Fruit fly (Drosophila melanogaster): ENCODE measurements around the gene dsf.

DNA sequence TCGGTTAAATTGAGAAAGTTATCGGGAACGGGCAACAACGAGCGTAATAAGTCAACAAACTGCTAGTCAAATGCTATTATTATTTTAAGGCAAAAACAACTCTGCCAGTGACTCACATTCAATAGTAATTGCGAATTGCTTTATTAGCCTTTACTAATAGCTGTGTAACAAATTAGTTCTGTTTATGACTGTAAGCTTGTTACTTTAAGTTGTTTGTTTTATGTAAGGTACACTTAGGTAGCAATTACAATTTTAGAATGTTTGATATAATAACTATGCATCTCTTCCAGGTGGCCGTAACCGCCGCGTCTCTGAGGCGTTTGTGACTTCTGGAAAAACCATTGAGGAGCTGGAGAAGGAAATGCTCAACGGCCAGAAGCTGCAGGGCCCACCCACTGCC lies 21.0 kb downstream of the dsf start:
- no peak for TF ChIP-seq CG1620 (GFP tag; optimal IDR thresholded peaks at IDR 0.05)
- TF ChIP-seq kay (GFP tag; ENCODE audit: borderline replicate concordance), result peak; percentile 65
- no peak for TF ChIP-seq pad (GFP tag; optimal IDR thresholded peaks at IDR 0.05)

All from whole organism, adult.